Fruit fly (Drosophila melanogaster): ENCODE measurements around the gene CG4393.

The CG4393 gene

DNA sequence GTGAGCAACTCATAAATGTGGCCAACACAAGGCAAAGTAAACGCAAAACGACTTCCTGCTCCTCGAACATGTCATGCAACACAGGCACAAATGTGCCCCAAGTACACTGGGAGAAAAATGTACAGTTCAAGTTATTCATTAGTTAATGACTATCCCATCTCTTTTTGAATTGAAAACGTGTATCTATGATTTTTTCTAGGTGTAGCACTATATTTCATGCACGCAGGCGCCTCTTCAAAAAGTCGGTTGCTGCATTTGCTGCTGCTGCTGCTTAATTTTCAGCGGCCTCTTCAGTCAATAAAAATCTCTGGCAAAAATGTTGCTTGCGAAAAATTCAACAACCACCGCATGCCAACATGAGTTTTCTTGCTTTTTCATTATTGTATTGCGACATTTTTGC is 17.0 kb downstream of the CG4393 start (continued):
- TF ChIP-seq CG8632 (GFP tag; optimal IDR thresholded peaks at IDR 0.05) (no peak), CG11762 (GFP tag; optimal IDR thresholded peaks at IDR 0.05; ENCODE audit: insufficient read depth) (no peak), achi (GFP tag; optimal IDR thresholded peaks at IDR 0.05) (peak; percentile 1), CG6276 (GFP tag; optimal IDR thresholded peaks at IDR 0.05) (peak; percentile 12), pdm3 (GFP tag; optimal IDR thresholded peaks at IDR 0.05) (no peak), cyc (GFP tag; optimal IDR thresholded peaks at IDR 0.05) (no peak), Ets21C (GFP tag; optimal IDR thresholded peaks at IDR 0.05) (no peak), CG11294 (GFP tag; IDR thresholded peaks at IDR 0.05) (no peak), Smox (GFP tag; optimal IDR thresholded peaks at IDR 0.05) (no peak), Hr38 (GFP tag; optimal IDR thresholded peaks at IDR 0.05) (no peak)

DNA sequence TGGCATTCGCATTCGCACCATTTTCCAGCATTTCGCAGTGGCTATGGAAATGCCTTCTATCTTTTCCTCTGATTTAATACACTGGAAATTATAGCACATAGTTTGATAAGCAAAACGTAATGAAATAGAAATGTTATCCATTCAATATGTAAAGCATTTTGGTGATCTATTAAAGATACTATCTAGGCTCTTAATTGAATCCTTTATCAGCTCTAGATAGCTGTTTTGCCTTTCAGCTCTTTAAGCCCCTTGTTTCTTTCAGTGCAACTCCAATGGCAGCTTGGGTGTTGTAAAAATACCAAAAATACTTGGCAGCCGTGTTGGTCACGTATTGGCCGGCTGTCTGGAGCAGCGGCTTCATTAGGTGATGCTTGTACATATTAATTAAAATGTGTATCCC is 19.5 kb downstream of the CG4393 start:
- peak; percentile 41 for TF ChIP-seq CG6276 (GFP tag; optimal IDR thresholded peaks at IDR 0.05)
- TF ChIP-seq dsx (GFP tag; optimal IDR thresholded peaks at IDR 0.05; ENCODE audit: poor library complexity, severe bottlenecking) = no peak
- no peak for TF ChIP-seq CG31627 (GFP tag; optimal IDR thresholded peaks at IDR 0.05)
- TF ChIP-seq CG10631 (GFP tag; optimal IDR thresholded peaks at IDR 0.05) = peak; percentile 14
- TF ChIP-seq Hr39 (GFP tag; optimal IDR thresholded peaks at IDR 0.05) = no peak
- peak; percentile 30; the same call in 1 of the 2 replicates for TF ChIP-seq Gug (GFP tag; IDR thresholded peaks at IDR 0.05)
- TF ChIP-seq Sox14 (GFP tag; optimal IDR thresholded peaks at IDR 0.05) = peak; percentile 3
- peak; percentile 24 for TF ChIP-seq achi (GFP tag; optimal IDR thresholded peaks at IDR 0.05)
- no peak for TF ChIP-seq CG16779 (tag; optimal IDR thresholded peaks at IDR 0.05)
- no peak for TF ChIP-seq CG8632 (GFP tag; optimal IDR thresholded peaks at IDR 0.05)
- TF ChIP-seq Blimp-1 (GFP tag; optimal IDR thresholded peaks at IDR 0.05) = no peak
- TF ChIP-seq CG15336 (GFP tag; IDR thresholded peaks at IDR 0.05) = peak; percentile 71
- TF ChIP-seq Eip75B (GFP tag; optimal IDR thresholded peaks at IDR 0.05) = no peak
- TF ChIP-seq CG8319 (GFP tag; optimal IDR thresholded peaks at IDR 0.05) = no peak
- TF ChIP-seq fd85E (GFP tag; optimal IDR thresholded peaks at IDR 0.05) = no peak
- peak; percentile 39 for TF ChIP-seq pdm3 (GFP tag; optimal IDR thresholded peaks at IDR 0.05)
- peak; percentile 29 for TF ChIP-seq OdsH (GFP tag; optimal IDR thresholded peaks at IDR 0.05)
- peak in 1 of 2 experiments; percentile 19 for TF ChIP-seq salr (GFP tag; optimal IDR thresholded peaks at IDR 0.05)
- TF ChIP-seq CG8119 (GFP tag; IDR thresholded peaks at IDR 0.05) = peak; percentile 65
- TF ChIP-seq cyc (GFP tag; optimal IDR thresholded peaks at IDR 0.05) = no peak
- no peak for TF ChIP-seq Met (GFP tag; optimal IDR thresholded peaks at IDR 0.05)
- TF ChIP-seq Lpt (GFP tag; optimal IDR thresholded peaks at IDR 0.05) = no peak
- peak; percentile 24 for TF ChIP-seq net (GFP tag; optimal IDR thresholded peaks at IDR 0.05)
- TF ChIP-seq Hr38 (GFP tag; optimal IDR thresholded peaks at IDR 0.05) = no peak
- no peak for TF ChIP-seq CG6808 (GFP tag; optimal IDR thresholded peaks at IDR 0.05)
- TF ChIP-seq acj6 (GFP tag; optimal IDR thresholded peaks at IDR 0.05) = no peak
- TF ChIP-seq Sox15 (GFP tag; optimal IDR thresholded peaks at IDR 0.05) = no peak
- TF ChIP-seq Eip93F (GFP tag; optimal IDR thresholded peaks at IDR 0.05) = no peak
- no peak for TF ChIP-seq CG6163 (GFP tag; IDR thresholded peaks at IDR 0.05)
- no peak for TF ChIP-seq fkh (GFP tag; optimal IDR thresholded peaks at IDR 0.05)
- no peak for TF ChIP-seq topi (GFP tag; optimal IDR thresholded peaks at IDR 0.05)
- TF ChIP-seq Hr4 (GFP tag; optimal IDR thresholded peaks at IDR 0.05) = peak; percentile 75
- TF ChIP-seq vri (GFP tag; optimal IDR thresholded peaks at IDR 0.05) = no peak
- TF ChIP-seq Smox (GFP tag; optimal IDR thresholded peaks at IDR 0.05) = no peak
- TF ChIP-seq CG3919 (GFP tag; optimal IDR thresholded peaks at IDR 0.05) = peak; percentile 12
- no peak for TF ChIP-seq CG6792 (GFP tag; optimal IDR thresholded peaks at IDR 0.05)
- TF ChIP-seq spab (GFP tag; optimal IDR thresholded peaks at IDR 0.05) = no peak
- TF ChIP-seq Eip78C (GFP tag) = peak; percentile 56
- no peak for TF ChIP-seq CG10669 (GFP tag; optimal IDR thresholded peaks at IDR 0.05)
- TF ChIP-seq CG7368 (GFP tag; optimal IDR thresholded peaks at IDR 0.05) = no peak
- TF ChIP-seq CG4318 (GFP tag; optimal IDR thresholded peaks at IDR 0.05) = peak; percentile 44
- TF ChIP-seq fd59A (GFP tag; optimal IDR thresholded peaks at IDR 0.05) = no peak
- TF ChIP-seq CG9139 (GFP tag; optimal IDR thresholded peaks at IDR 0.05) = no peak
- peak; percentile 68 for TF ChIP-seq CG32006 (GFP tag; optimal IDR thresholded peaks at IDR 0.05)
- TF ChIP-seq CG3032 (tag; optimal IDR thresholded peaks at IDR 0.05) = no peak
- TF ChIP-seq ss (GFP tag; optimal IDR thresholded peaks at IDR 0.05) = no peak
- TF ChIP-seq lz (GFP tag; optimal IDR thresholded peaks at IDR 0.05) = no peak

All from whole organism, prepupa.